Worm (Caenorhabditis elegans) whole organism, L1 larva: ENCODE data around the gene xbx-4.

ENCODE experiments used
- alr-1 ChIP-seq: fragments of 200-800 bp; sonication (Bioruptor generic); optimal IDR thresholded peaks from 2 replicates; lab custom pipeline; 2018; ENCODE audit warnings: borderline replicate concordance, mild to moderate bottlenecking, missing genetic modification characterization, missing compliant biosample characterization
- aly-2 ChIP-seq: fragments of 150-350 bp; optimal IDR thresholded peaks from 2 replicates; lab custom pipeline; 2014; ENCODE audit warnings: missing biosample characterization, missing genetic modification characterization
- hpl-2 ChIP-seq: fragments of 150-350 bp; optimal IDR thresholded peaks from 2 replicates; lab custom pipeline; 2014; ENCODE audit warnings: missing biosample characterization, missing genetic modification reagents, missing genetic modification characterization

ce11 chrIV:2065895-2066294, 48.5 kb upstream of the xbx-4 start, which contains the start of gene arrd-26:
- TF ChIP-seq hpl-2 (GFP tag; lab: Kevin White, UChicago) (no peak), aly-2 (tag; lab: Kevin White, UChicago) (no peak), alr-1 (no peak)
